Fruit fly (Drosophila melanogaster) whole organism, wandering third instar larva: ENCODE data around the gene Or88a.

ENCODE experiments used
- CG32264 ChIP-seq: fragments of 200-800 bp; sonication (Bioruptor generic); optimal IDR thresholded peaks from 2 replicates; lab custom pipeline; 2016; ENCODE audit warnings: missing biosample characterization, missing genetic modification characterization
- CG9705 ChIP-seq: fragments of 200-800 bp; sonication (Bioruptor generic); optimal IDR thresholded peaks from 2 replicates; lab custom pipeline; 2018; ENCODE audit warnings: missing biosample characterization, mild to moderate bottlenecking, missing genetic modification characterization
- CrebA ChIP-seq: fragments of 200-800 bp; sonication (Bioruptor generic); optimal IDR thresholded peaks from 2 replicates; lab custom pipeline; 2016; ENCODE audit warnings: missing biosample characterization, mild to moderate bottlenecking, missing genetic modification characterization, borderline replicate concordance
- Dfd ChIP-seq: fragments of >200 bp; optimal IDR thresholded peaks from 2 replicates; lab custom pipeline; 2017; ENCODE audit warnings: missing biosample characterization, missing genetic modification characterization
- Dif ChIP-seq: fragments of 200-275, 200-300 bp; sonication (Bioruptor generic); optimal IDR thresholded peaks from 2 replicates; lab custom pipeline; 2018; ENCODE audit warnings: missing biosample characterization, missing genetic modification characterization; ENCODE audit not compliant: partially characterized antibody
- GATAd ChIP-seq: sonication (Bioruptor generic); optimal IDR thresholded peaks from 2 replicates; lab custom pipeline; 2016; ENCODE audit warnings: missing biosample characterization, missing genetic modification characterization
- Hnf4 ChIP-seq: fragments of 200-800 bp; sonication (Bioruptor generic); optimal IDR thresholded peaks from 2 replicates; lab custom pipeline; 2016; ENCODE audit warnings: missing biosample characterization, mild to moderate bottlenecking, missing genetic modification characterization
- Hr78 ChIP-seq: fragments of >200 bp; optimal IDR thresholded peaks from 2 replicates; lab custom pipeline; 2017; ENCODE audit warnings: missing biosample characterization, missing genetic modification characterization
- Hr83 ChIP-seq: fragments of 200-300 bp; sonication (Bioruptor generic); optimal IDR thresholded peaks from 2 replicates; lab custom pipeline; 2016; ENCODE audit warnings: missing biosample characterization, mild to moderate bottlenecking, missing genetic modification characterization, moderate library complexity; ENCODE audit not compliant: poor library complexity, severe bottlenecking
- Jra ChIP-seq: sonication (Bioruptor generic); optimal IDR thresholded peaks from 2 replicates; lab custom pipeline; 2016; ENCODE audit warnings: missing biosample characterization, missing genetic modification characterization
- Mio ChIP-seq: sonication (Bioruptor generic); optimal IDR thresholded peaks from 2 replicates; lab custom pipeline; 2016; ENCODE audit warnings: missing biosample characterization, missing genetic modification characterization
- Myc ChIP-seq: fragments of >200 bp; optimal IDR thresholded peaks from 2 replicates; lab custom pipeline; 2017
- N ChIP-seq: fragments of >200 bp; optimal IDR thresholded peaks from 2 replicates; lab custom pipeline; 2018; ENCODE audit warnings: missing biosample characterization, missing external identifiers, missing genetic modification characterization
- OdsH ChIP-seq: fragments of 200-800 bp; sonication (Bioruptor generic); optimal IDR thresholded peaks from 2 replicates; lab custom pipeline; 2016; ENCODE audit warnings: missing biosample characterization, mild to moderate bottlenecking, missing genetic modification characterization
- Rel ChIP-seq, 2 experiments: fragments of 200-800 bp; sonication (Bioruptor generic) in 1 of 2; optimal IDR thresholded peaks; 2 replicates in 1 of 2; 3 replicates in 1 of 2; lab custom pipeline; 2016 to 2019; ENCODE audit warnings: mild to moderate bottlenecking in 2 of 2, missing biosample characterization in 2 of 2, missing genetic modification characterization in 2 of 2, moderate library complexity in 1 of 2
- Sp1 ChIP-seq: fragments of 200-800 bp; sonication (Bioruptor generic); optimal IDR thresholded peaks from 3 replicates; lab custom pipeline; 2019; ENCODE audit warnings: missing biosample characterization, mild to moderate bottlenecking, missing genetic modification characterization, moderate library complexity
- Vsx2 ChIP-seq: fragments of 200-300, 225-300 bp; sonication (Bioruptor generic); optimal IDR thresholded peaks from 2 replicates; lab custom pipeline; 2018; ENCODE audit warnings: missing biosample characterization, missing genetic modification characterization; ENCODE audit not compliant: partially characterized antibody
- br ChIP-seq: fragments of 200-800 bp; sonication (Bioruptor generic); optimal IDR thresholded peaks from 2 replicates; lab custom pipeline; 2016; ENCODE audit warnings: missing biosample characterization, missing genetic modification characterization
- brk ChIP-seq: fragments of 200-800 bp; sonication (Bioruptor generic); optimal IDR thresholded peaks from 2 replicates; lab custom pipeline; 2016; ENCODE audit warnings: missing biosample characterization, mild to moderate bottlenecking, missing genetic modification characterization
- dl ChIP-seq, 2 experiments: fragments of 175-275, 200-275 bp in 1 of 2; fragments of 200-275 bp in 1 of 2; sonication (Bioruptor generic); optimal IDR thresholded peaks; lab custom pipeline; 2018; ENCODE audit warnings: mild to moderate bottlenecking in 2 of 2, missing biosample characterization in 2 of 2, missing genetic modification characterization in 2 of 2, moderate library complexity in 2 of 2; ENCODE audit not compliant: partially characterized antibody in 2 of 2, insufficient read depth in 1 of 2
- dmrt93B ChIP-seq: fragments of 200-800 bp; sonication (Bioruptor generic); optimal IDR thresholded peaks from 2 replicates; lab custom pipeline; 2018; ENCODE audit warnings: missing biosample characterization, mild to moderate bottlenecking, missing genetic modification characterization
- dsf ChIP-seq: sonication (Bioruptor generic); optimal IDR thresholded peaks from 2 replicates; lab custom pipeline; 2016; ENCODE audit warnings: missing biosample characterization, missing genetic modification characterization, borderline replicate concordance
- foxo ChIP-seq, 2 experiments: fragments of 200-800 bp; sonication (Bioruptor generic); optimal IDR thresholded peaks; 2 replicates in 1 of 2; 3 replicates in 1 of 2; lab custom pipeline; 2016 to 2017; ENCODE audit warnings: missing biosample characterization in 2 of 2, missing genetic modification characterization in 2 of 2
- fru ChIP-seq: fragments of 200-800 bp; sonication (Bioruptor generic); optimal IDR thresholded peaks from 3 replicates; lab custom pipeline; 2016; ENCODE audit warnings: missing biosample characterization, mild to moderate bottlenecking, missing genetic modification characterization
- h ChIP-seq: fragments of 200-800 bp; sonication (Bioruptor generic); optimal IDR thresholded peaks from 3 replicates; lab custom pipeline; 2016; ENCODE audit warnings: missing biosample characterization, mild to moderate bottlenecking, missing genetic modification characterization
- jim ChIP-seq: fragments of 175-275, 200-325 bp; sonication (Bioruptor generic); optimal IDR thresholded peaks from 2 replicates; lab custom pipeline; 2016; ENCODE audit warnings: missing biosample characterization, mild to moderate bottlenecking, missing genetic modification characterization
- lola ChIP-seq: fragments of >200 bp; optimal IDR thresholded peaks from 2 replicates; lab custom pipeline; 2017; ENCODE audit warnings: missing biosample characterization, missing genetic modification characterization
- pan ChIP-seq: fragments of >200 bp; optimal IDR thresholded peaks from 2 replicates; lab custom pipeline; 2017
- psq ChIP-seq: fragments of 200-800 bp; sonication (Bioruptor generic); optimal IDR thresholded peaks from 3 replicates; lab custom pipeline; 2017; ENCODE audit warnings: missing biosample characterization, mild to moderate bottlenecking, missing genetic modification characterization, moderate library complexity
- sage ChIP-seq: fragments of 200-800 bp; sonication (Bioruptor generic); optimal IDR thresholded peaks from 2 replicates; lab custom pipeline; 2016; ENCODE audit warnings: missing biosample characterization, mild to moderate bottlenecking, missing genetic modification characterization
- sv ChIP-seq: fragments of 200-800 bp; sonication (Bioruptor generic); optimal IDR thresholded peaks from 3 replicates; lab custom pipeline; 2016; ENCODE audit warnings: missing biosample characterization, missing genetic modification characterization
- tai ChIP-seq: sonication (Bioruptor generic); optimal IDR thresholded peaks from 2 replicates; lab custom pipeline; 2016; ENCODE audit warnings: missing biosample characterization, missing genetic modification characterization
- usp ChIP-seq: fragments of >200 bp; optimal IDR thresholded peaks from 2 replicates; lab custom pipeline; 2017; ENCODE audit warnings: missing biosample characterization, missing genetic modification characterization
- woc ChIP-seq: sonication (Bioruptor generic); optimal IDR thresholded peaks from 2 replicates; lab custom pipeline; 2016; ENCODE audit warnings: missing biosample characterization, mild to moderate bottlenecking, missing genetic modification characterization

Or88a gene

dm6 chr3R:14103022-14103421 lies 6.2 kb upstream of the Or88a start, which contains the start of gene PK1-R:
Gene PK1-R (minus strand): TSS chr3R:14103122.
- TF ChIP-seq Hnf4 (GFP tag; lab: Kevin White, UChicago) (no peak), CG9705 (GFP tag; lab: Kevin White, UChicago) (no peak), sage (GFP tag; lab: Kevin White, UChicago) (no peak), dmrt93B (GFP tag; lab: Kevin White, UChicago) (no peak), N (GFP tag; lab: Kevin White, UChicago) (no peak), lola (GFP tag; lab: Kevin White, UChicago) (no peak), CrebA (no peak), Hr78 (no peak), Dif (GFP tag; lab: Kevin White, UChicago) (no peak), br (no peak), CG32264 (no peak), Hr83 (GFP tag; lab: Kevin White, UChicago) (no peak), foxo (GFP tag; optimal IDR thresholded peaks at IDR 0.05; lab: Kevin White, UChicago) (no peak), dsf (GFP tag; lab: Kevin White, UChicago) (no peak), Dfd (GFP tag; lab: Kevin White, UChicago) (no peak), h (GFP tag; lab: Kevin White, UChicago) (no peak), Jra (GFP tag; lab: Kevin White, UChicago) (no peak), pan (no peak), tai (GFP tag; lab: Kevin White, UChicago) (no peak), dl (GFP tag; optimal IDR thresholded peaks at IDR 0.05; lab: Kevin White, UChicago; ENCODE audit: insufficient read depth in 1 of 2, partially characterized antibody in 2 of 2) (no peak)
- TF ChIP-seq, all 38 proteins: peak for 0

DNA sequence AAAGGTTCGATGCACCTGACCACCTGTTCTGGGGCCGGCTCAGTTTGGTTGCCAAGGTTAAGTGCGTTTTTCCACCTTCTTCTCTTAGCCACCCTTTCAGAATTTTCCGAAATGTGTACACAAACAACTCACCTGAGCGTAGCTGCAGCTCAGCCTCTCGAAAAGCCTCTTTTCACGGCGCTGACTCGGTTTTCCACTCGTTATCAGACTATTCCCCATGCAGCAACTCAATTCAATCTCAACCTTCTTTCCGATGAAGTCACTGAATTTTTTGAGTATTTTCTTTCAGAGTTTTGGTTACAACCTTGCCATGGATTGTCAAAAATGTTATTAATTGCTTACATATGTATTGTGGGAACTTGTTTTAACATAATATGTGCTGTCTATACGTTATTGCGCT lies 1.6 kb upstream of the Or88a start:
- TF ChIP-seq tai (GFP tag; lab: Kevin White, UChicago) (no peak), sv (GFP tag; lab: Kevin White, UChicago) (no peak), Jra (GFP tag; lab: Kevin White, UChicago) (no peak), jim (GFP tag; lab: Kevin White, UChicago) (no peak), Hr83 (GFP tag; lab: Kevin White, UChicago) (no peak), Dfd (GFP tag; lab: Kevin White, UChicago) (no peak), lola (GFP tag; lab: Kevin White, UChicago) (no peak)
- TF ChIP-seq, all 38 proteins: peak for 0

dm6 chr3R:14108158-14108921 lies 905 bp upstream of the Or88a start, which contains the start of gene CG12402:
Gene CG12402 (minus strand): TSS chr3R:14108321.
- TF ChIP-seq usp (GFP tag; lab: Kevin White, UChicago), result no peak
- TF ChIP-seq jim (GFP tag; lab: Kevin White, UChicago), result no peak
- TF ChIP-seq Sp1 (GFP tag; lab: Kevin White, UChicago), result no peak
- TF ChIP-seq Hnf4 (GFP tag; lab: Kevin White, UChicago), result no peak
- TF ChIP-seq fru (GFP tag; lab: Kevin White, UChicago), result peak; percentile 19
- peak; percentile 41 for TF ChIP-seq sv (GFP tag; lab: Kevin White, UChicago)
- TF ChIP-seq foxo (GFP tag; optimal IDR thresholded peaks at IDR 0.05; lab: Kevin White, UChicago), result peak in 1 of 2 experiments; percentile 13
- TF ChIP-seq N (GFP tag; lab: Kevin White, UChicago), result no peak
- TF ChIP-seq dmrt93B (GFP tag; lab: Kevin White, UChicago), result no peak
- no peak for TF ChIP-seq Jra (GFP tag; lab: Kevin White, UChicago)
- TF ChIP-seq CrebA, result no peak
- TF ChIP-seq Dif (GFP tag; lab: Kevin White, UChicago), result peak; percentile 34
- TF ChIP-seq psq (GFP tag; lab: Kevin White, UChicago), result no peak
- TF ChIP-seq lola (GFP tag; lab: Kevin White, UChicago), result no peak
- no peak for TF ChIP-seq woc
- TF ChIP-seq Vsx2 (GFP tag; lab: Kevin White, UChicago), result no peak
- TF ChIP-seq Hr78, result no peak
- TF ChIP-seq GATAd (GFP tag; lab: Kevin White, UChicago), result no peak
- TF ChIP-seq Dfd (GFP tag; lab: Kevin White, UChicago), result no peak
- no peak for TF ChIP-seq OdsH (GFP tag; lab: Kevin White, UChicago)
- TF ChIP-seq Mio (GFP tag; lab: Kevin White, UChicago), result no peak
- TF ChIP-seq brk (GFP tag; lab: Kevin White, UChicago), result no peak
- TF ChIP-seq dl (GFP tag; optimal IDR thresholded peaks at IDR 0.05; lab: Kevin White, UChicago; ENCODE audit: insufficient read depth in 1 of 2, partially characterized antibody in 2 of 2), result no peak
- TF ChIP-seq Myc (lab: Kevin White, UChicago), result no peak
- no peak for TF ChIP-seq h (GFP tag; lab: Kevin White, UChicago)
- TF ChIP-seq Rel (GFP tag; optimal IDR thresholded peaks at IDR 0.05; lab: Kevin White, UChicago), result no peak
- no peak for TF ChIP-seq Rel (tag; optimal IDR thresholded peaks at IDR 0.05; lab: Kevin White, UChicago)
